Worm (Caenorhabditis elegans) whole organism, young adult: ENCODE results near the gene scav-1.

ENCODE experiments used
- cebp-2 ChIP-seq: fragments of 200-800 bp; sonication (Bioruptor generic); IDR thresholded peaks from 2 replicates; pipeline ENCODE4 v1.3.6; 2022; ENCODE audit warnings: missing genetic modification characterization, missing compliant biosample characterization
- dpl-1 ChIP-seq: fragments of 150-350 bp; optimal IDR thresholded peaks from 2 replicates; lab custom pipeline; 2014; ENCODE audit warnings: missing biosample characterization, missing genetic modification reagents, missing genetic modification characterization
- snpc-4 ChIP-seq, 5 experiments: fragments of 150-350 bp in 1 of 5; sonication (generic microtip) in 4 of 5; optimal IDR thresholded peaks; 2 replicates each; lab custom pipeline; 2014 to 2018; ENCODE audit warnings: missing genetic modification characterization in 5 of 5, missing biosample characterization in 3 of 5, antibody characterized with exemption in 2 of 5, mild to moderate bottlenecking in 2 of 5, missing compliant biosample characterization in 2 of 5, missing genotype in 2 of 5, moderate library complexity in 2 of 5, missing genetic modification reagents in 1 of 5

ce11 chrX:5374742-5375141, 25.6 kb downstream of the scav-1 start, which contains the start of gene sek-4:
- no peak for TF ChIP-seq snpc-4 (GFP tag; optimal IDR thresholded peaks at IDR 0.05; lab: Kevin White, UChicago)
- TF ChIP-seq snpc-4 (tag; optimal IDR thresholded peaks at IDR 0.05; lab: Kevin White, UChicago) = no peak
- TF ChIP-seq cebp-2 = no peak
- TF ChIP-seq dpl-1 (GFP tag; lab: Kevin White, UChicago) = no peak
